Worm (Caenorhabditis elegans) whole organism, L1 larva: ENCODE results near the gene Y37E11AL.12.
A peak's percentile ranks its signal among the peaks of the same experiment; 100 is the strongest.

Experiments
- C04F5.9 ChIP-seq: sonication (generic microtip); optimal IDR thresholded peaks from 2 replicates; lab custom pipeline; 2016; ENCODE audit warnings: missing genetic modification characterization, missing compliant biosample characterization
- C16A3.4 ChIP-seq: fragments of 150-350 bp; optimal IDR thresholded peaks from 2 replicates; lab custom pipeline; 2014; ENCODE audit warnings: missing biosample characterization, missing genetic modification characterization
- F16B12.6 ChIP-seq: fragments of 150-350 bp; optimal IDR thresholded peaks from 2 replicates; lab custom pipeline; 2014; ENCODE audit warnings: missing biosample characterization, missing genetic modification characterization
- aha-1 ChIP-seq: fragments of 150-350 bp; optimal IDR thresholded peaks from 2 replicates; lab custom pipeline; 2014; ENCODE audit warnings: missing biosample characterization, missing genetic modification characterization
- alr-1 ChIP-seq: fragments of 200-800 bp; sonication (Bioruptor generic); optimal IDR thresholded peaks from 2 replicates; lab custom pipeline; 2018; ENCODE audit warnings: borderline replicate concordance, mild to moderate bottlenecking, missing genetic modification characterization, missing compliant biosample characterization
- aly-2 ChIP-seq: fragments of 150-350 bp; optimal IDR thresholded peaks from 2 replicates; lab custom pipeline; 2014; ENCODE audit warnings: missing biosample characterization, missing genetic modification characterization
- blmp-1 ChIP-seq: fragments of 150-350 bp; optimal IDR thresholded peaks from 2 replicates; lab custom pipeline; 2014; ENCODE audit warnings: missing biosample characterization, missing genetic modification characterization
- ceh-63 ChIP-seq: fragments of 200-800 bp; sonication (Bioruptor generic); optimal IDR thresholded peaks from 2 replicates; lab custom pipeline; 2018; ENCODE audit warnings: mild to moderate bottlenecking, missing genetic modification characterization, missing compliant biosample characterization
- ceh-82 ChIP-seq, 3 experiments: fragments of 150-350 bp in 1 of 3; sonication (generic microtip) in 2 of 3; optimal IDR thresholded peaks; 2 replicates each; lab custom pipeline; 2014 to 2017; ENCODE audit warnings: missing biosample characterization in 3 of 3, missing genetic modification characterization in 3 of 3
- ceh-88 ChIP-seq: fragments of 200-800 bp; sonication (Bioruptor generic); IDR thresholded peaks from 2 replicates; pipeline ENCODE4 v1.3.6; 2022; ENCODE audit warnings: missing genetic modification characterization, missing compliant biosample characterization
- ceh-90 ChIP-seq: sonication (generic microtip); optimal IDR thresholded peaks from 2 replicates; lab custom pipeline; 2016; ENCODE audit warnings: missing genetic modification characterization, missing compliant biosample characterization
- dpl-1 ChIP-seq, 3 experiments: fragments of 150-350 bp in 2 of 3; sonication (generic microtip) in 1 of 3; optimal IDR thresholded peaks; 2 replicates each; lab custom pipeline; 2014 to 2017; ENCODE audit warnings: missing biosample characterization in 3 of 3, missing genetic modification characterization in 3 of 3, missing genetic modification reagents in 3 of 3
- egl-27 ChIP-seq, 2 experiments: fragments of 150-350 bp in 1 of 2; sonication (generic microtip); optimal IDR thresholded peaks; 3 replicates each; lab custom pipeline; 2017 to 2018; ENCODE audit warnings: missing biosample characterization in 2 of 2, missing genetic modification characterization in 2 of 2, missing genetic modification reagents in 2 of 2
- elt-2 ChIP-seq: sonication (generic microtip); optimal IDR thresholded peaks from 2 replicates; lab custom pipeline; 2016; ENCODE audit warnings: missing genetic modification characterization, mild to moderate bottlenecking, inconsistent platforms, missing compliant biosample characterization, missing genetic modification reagents
- elt-3 ChIP-seq, 6 experiments: fragments of 150-350 bp in 1 of 6; sonication (generic microtip); optimal IDR thresholded peaks; 2 replicates each; lab custom pipeline; 2017 to 2018; ENCODE audit warnings: missing biosample characterization in 6 of 6, missing genetic modification characterization in 6 of 6, inconsistent platforms in 1 of 6
- fkh-10 ChIP-seq: sonication (generic microtip); optimal IDR thresholded peaks from 2 replicates; lab custom pipeline; 2017; ENCODE audit warnings: missing biosample characterization, missing genetic modification reagents, missing genetic modification characterization
- fkh-4 ChIP-seq: sonication (generic microtip); optimal IDR thresholded peaks from 2 replicates; lab custom pipeline; 2016; ENCODE audit warnings: missing compliant biosample characterization, missing genetic modification characterization, borderline replicate concordance
- fkh-8 ChIP-seq: sonication (generic microtip); optimal IDR thresholded peaks from 2 replicates; lab custom pipeline; 2016; ENCODE audit warnings: mild to moderate bottlenecking, missing genetic modification characterization, missing compliant biosample characterization
- grh-1 ChIP-seq: fragments of 200-800 bp; sonication (Bioruptor generic); IDR thresholded peaks from 2 replicates; pipeline ENCODE4 v1.3.6; 2022; ENCODE audit warnings: missing genetic modification reagents, missing genetic modification characterization, missing compliant biosample characterization
- isw-1 ChIP-seq: fragments of 200-800 bp; sonication (Bioruptor generic); IDR thresholded peaks from 2 replicates; pipeline ENCODE4 v1.3.6; 2022; ENCODE audit warnings: missing genetic modification characterization, missing compliant biosample characterization
- lin-14 ChIP-seq: fragments of 200-800 bp; sonication (Bioruptor generic); optimal IDR thresholded peaks from 2 replicates; lab custom pipeline; 2018; ENCODE audit warnings: mild to moderate bottlenecking, missing genetic modification characterization, moderate library complexity, missing compliant biosample characterization
- lin-15B ChIP-seq: fragments of 150-350 bp; sonication (generic microtip); optimal IDR thresholded peaks from 3 replicates; lab custom pipeline; 2014; ENCODE audit warnings: missing biosample characterization, missing genetic modification characterization
- lin-35 ChIP-seq, 2 experiments: fragments of 150-350 bp; optimal IDR thresholded peaks; 2 replicates each; lab custom pipeline; 2014; ENCODE audit warnings: missing biosample characterization in 2 of 2, missing genetic modification characterization in 2 of 2, missing genetic modification reagents in 2 of 2
- lin-39 ChIP-seq: fragments of 150-350 bp; optimal IDR thresholded peaks from 2 replicates; lab custom pipeline; 2014; ENCODE audit warnings: missing biosample characterization, missing genetic modification reagents, missing genetic modification characterization
- lsy-2 ChIP-seq, 2 experiments: fragments of 150-350 bp; optimal IDR thresholded peaks; 2 replicates each; lab custom pipeline; 2014; ENCODE audit warnings: missing biosample characterization in 2 of 2, missing genetic modification characterization in 2 of 2
- mep-1 ChIP-seq: fragments of 150-350 bp; optimal IDR thresholded peaks from 2 replicates; lab custom pipeline; 2014; ENCODE audit warnings: missing biosample characterization, missing genetic modification characterization
- nhr-12 ChIP-seq: sonication (generic microtip); optimal IDR thresholded peaks from 2 replicates; lab custom pipeline; 2017; ENCODE audit warnings: missing biosample characterization, missing genetic modification characterization
- nhr-237 ChIP-seq: fragments of 150-350 bp; optimal IDR thresholded peaks from 2 replicates; lab custom pipeline; 2014; ENCODE audit warnings: missing biosample characterization, missing genetic modification characterization
- nhr-28 ChIP-seq: fragments of 150-350 bp; optimal IDR thresholded peaks from 2 replicates; lab custom pipeline; 2014; ENCODE audit warnings: missing biosample characterization, missing genetic modification characterization
- nhr-71 ChIP-seq: sonication (generic microtip); optimal IDR thresholded peaks from 2 replicates; lab custom pipeline; 2016; ENCODE audit warnings: mild to moderate bottlenecking, missing genetic modification characterization, moderate library complexity, missing compliant biosample characterization
- nhr-76 ChIP-seq: sonication (generic microtip); optimal IDR thresholded peaks from 2 replicates; lab custom pipeline; 2017; ENCODE audit warnings: missing biosample characterization, missing genetic modification characterization
- nhr-84 ChIP-seq: sonication (generic microtip); optimal IDR thresholded peaks from 2 replicates; lab custom pipeline; 2017; ENCODE audit warnings: missing biosample characterization, missing genetic modification characterization
- nhr-85 ChIP-seq: sonication (generic microtip); peaks from one replicate; lab custom pipeline; 2016; ENCODE audit warnings: missing genetic modification characterization, inconsistent platforms, missing compliant biosample characterization
- nhr-90 ChIP-seq: sonication (generic microtip); optimal IDR thresholded peaks from 2 replicates; lab custom pipeline; 2016; ENCODE audit warnings: mild to moderate bottlenecking, missing genetic modification characterization, missing compliant biosample characterization; ENCODE audit not compliant: poor library complexity
- pax-3 ChIP-seq: fragments of 200-800 bp; sonication (Bioruptor generic); optimal IDR thresholded peaks from 2 replicates; lab custom pipeline; 2018; ENCODE audit warnings: mild to moderate bottlenecking, missing genetic modification characterization, moderate library complexity, missing compliant biosample characterization
- skn-1 ChIP-seq: fragments of 150-350 bp; optimal IDR thresholded peaks from 2 replicates; lab custom pipeline; 2014; ENCODE audit warnings: missing biosample characterization, missing genetic modification characterization
- snpc-4 ChIP-seq: fragments of 150-350 bp; optimal IDR thresholded peaks from 2 replicates; lab custom pipeline; 2014; ENCODE audit warnings: missing biosample characterization, missing genetic modification characterization
- snu-23 ChIP-seq: sonication (generic microtip); optimal IDR thresholded peaks from 2 replicates; lab custom pipeline; 2016; ENCODE audit warnings: missing genetic modification characterization, missing compliant biosample characterization
- sox-4 ChIP-seq: sonication (generic microtip); optimal IDR thresholded peaks from 2 replicates; lab custom pipeline; 2016; ENCODE audit warnings: missing genetic modification characterization, missing compliant biosample characterization
- swsn-7 ChIP-seq: sonication (generic microtip); optimal IDR thresholded peaks from 2 replicates; lab custom pipeline; 2016; ENCODE audit warnings: missing genetic modification characterization, missing compliant biosample characterization
- tbx-2 ChIP-seq: sonication (generic microtip); optimal IDR thresholded peaks from 2 replicates; lab custom pipeline; 2016; ENCODE audit warnings: missing genetic modification characterization, missing compliant biosample characterization
- unc-98 ChIP-seq: fragments of 200-800 bp; sonication (Bioruptor generic); IDR thresholded peaks from 2 replicates; pipeline ENCODE4 v1.3.6; 2022; ENCODE audit warnings: missing genetic modification characterization, missing compliant biosample characterization
- vab-15 ChIP-seq: sonication (generic microtip); optimal IDR thresholded peaks from 2 replicates; lab custom pipeline; 2017; ENCODE audit warnings: missing genotype, mild to moderate bottlenecking, missing genetic modification characterization, missing compliant biosample characterization
- xbp-1 ChIP-seq: sonication (generic microtip); optimal IDR thresholded peaks from 2 replicates; lab custom pipeline; 2016; ENCODE audit warnings: missing genetic modification characterization, missing compliant biosample characterization
- zag-1 ChIP-seq: fragments of 150-350 bp; optimal IDR thresholded peaks from 2 replicates; lab custom pipeline; 2014; ENCODE audit warnings: missing biosample characterization, missing genetic modification characterization
- zip-4 ChIP-seq: fragments of 200-800 bp; sonication (Bioruptor generic); optimal IDR thresholded peaks from 2 replicates; lab custom pipeline; 2018; ENCODE audit warnings: mild to moderate bottlenecking, missing genetic modification characterization, moderate library complexity, missing compliant biosample characterization
- ztf-4 ChIP-seq: fragments of 150-350 bp; optimal IDR thresholded peaks from 2 replicates; lab custom pipeline; 2014; ENCODE audit warnings: missing biosample characterization, missing genetic modification characterization

Y37E11AL.12 gene

ce11 chrIV:3700554-3700953, 1.2 kb downstream of the Y37E11AL.12 start, which contains the start of gene Y37E11AL.9:
Gene Y37E11AL.9, minus strand, starts transcription at chrIV:3700654.
- no peak for TF ChIP-seq nhr-71 (tag; lab: Kevin White, UChicago)
- TF ChIP-seq zip-4 (GFP tag; lab: Kevin White, UChicago) = no peak
- no peak for TF ChIP-seq grh-1 (GFP tag; lab: Robert Waterston, UW)
- no peak for TF ChIP-seq ceh-82 (tag; optimal IDR thresholded peaks at IDR 0.05; lab: Kevin White, UChicago)
- TF ChIP-seq nhr-84 (tag; lab: Kevin White, UChicago) = no peak
- TF ChIP-seq tbx-2 = no peak
- TF ChIP-seq lsy-2 (tag; optimal IDR thresholded peaks at IDR 0.05; lab: Kevin White, UChicago) = no peak
- TF ChIP-seq zag-1 = no peak
- no peak for TF ChIP-seq C04F5.9
- TF ChIP-seq nhr-76 (tag; lab: Kevin White, UChicago) = no peak
- TF ChIP-seq fkh-4 (tag; lab: Kevin White, UChicago) = no peak
- TF ChIP-seq egl-27 (tag; optimal IDR thresholded peaks at IDR 0.05; lab: Kevin White, UChicago) = no peak
- no peak for TF ChIP-seq pax-3

ce11 chrIV:3698201-3698600, 3.6 kb downstream of the Y37E11AL.12 start, which contains the start of gene Y37E11AL.2:
Gene Y37E11AL.2, plus strand, starts transcription at chrIV:3698501.
- no peak for TF ChIP-seq nhr-71 (tag; lab: Kevin White, UChicago)
- TF ChIP-seq zag-1 = no peak
- TF ChIP-seq nhr-76 (tag; lab: Kevin White, UChicago) = no peak
- TF ChIP-seq nhr-85 (tag; lab: Kevin White, UChicago) = no peak
- TF ChIP-seq elt-3 (tag; optimal IDR thresholded peaks at IDR 0.05; lab: Kevin White, UChicago) = no peak
- TF ChIP-seq vab-15 (tag; lab: Kevin White, UChicago) = no peak
- TF ChIP-seq egl-27 (tag; optimal IDR thresholded peaks at IDR 0.05; lab: Kevin White, UChicago) = no peak
- TF ChIP-seq unc-98 = no peak
- no peak for TF ChIP-seq ceh-63
- no peak for TF ChIP-seq grh-1 (GFP tag; lab: Robert Waterston, UW)
- no peak for TF ChIP-seq blmp-1 (tag; lab: Kevin White, UChicago)
- no peak for TF ChIP-seq ztf-4 (tag; lab: Kevin White, UChicago)

- TF ChIP-seq fkh-8 (tag; lab: Kevin White, UChicago) (peak; percentile 5), lin-39 (tag; lab: Kevin White, UChicago) (no peak), fkh-4 (tag; lab: Kevin White, UChicago) (peak; percentile 12), tbx-2 (peak; percentile 58), nhr-237 (no peak), ceh-88 (GFP tag; lab: Robert Waterston, UW) (no peak), lin-35 (GFP tag; optimal IDR thresholded peaks at IDR 0.05; lab: Kevin White, UChicago) (peak; percentile 90 to 96), nhr-71 (tag; lab: Kevin White, UChicago) (no peak), isw-1 (GFP tag; lab: Robert Waterston, UW) (peak; percentile 37; the same call in 1 of the 2 replicates), snu-23 (GFP tag; lab: Kevin White, UChicago) (peak; percentile 77), lin-14 (no peak), nhr-90 (peak; percentile 41), zag-1 (no peak), aha-1 (tag; lab: Kevin White, UChicago) (no peak), skn-1 (tag; lab: Kevin White, UChicago) (peak; percentile 18), F16B12.6 (tag; lab: Kevin White, UChicago) (peak; percentile 52), nhr-12 (no peak), pax-3 (no peak), mep-1 (tag; lab: Kevin White, UChicago) (peak; percentile 68), ceh-90 (tag; lab: Kevin White, UChicago) (no peak), nhr-76 (tag; lab: Kevin White, UChicago) (no peak), elt-3 (tag; optimal IDR thresholded peaks at IDR 0.05; lab: Kevin White, UChicago) (peak in 1 of 6 experiments; percentile 22), sox-4 (tag; lab: Kevin White, UChicago) (no peak), zip-4 (GFP tag; lab: Kevin White, UChicago) (no peak), swsn-7 (tag; lab: Kevin White, UChicago) (peak; percentile 49), dpl-1 (GFP tag; optimal IDR thresholded peaks at IDR 0.05; lab: Kevin White, UChicago) (peak; percentile 85 to 92 (median 91)), xbp-1 (peak; percentile 67), lin-15B (peak; percentile 64), snpc-4 (tag; lab: Kevin White, UChicago) (no peak), nhr-85 (tag; lab: Kevin White, UChicago) (peak; percentile 43), aly-2 (tag; lab: Kevin White, UChicago) (no peak), alr-1 (tag; lab: Kevin White, UChicago) (no peak), C16A3.4 (tag; lab: Kevin White, UChicago) (peak; percentile 77), nhr-28 (tag; lab: Kevin White, UChicago) (no peak), elt-2 (no peak), ztf-4 (tag; lab: Kevin White, UChicago) (no peak), fkh-10 (GFP tag; lab: Kevin White, UChicago) (no peak), ceh-82 (tag; optimal IDR thresholded peaks at IDR 0.05; lab: Kevin White, UChicago) (peak; percentile 0 to 69 (median 60))
Observed at ce11 chrIV:3694638-3695037, 7.2 kb downstream of the Y37E11AL.12 start, which contains the start of the genes taf-6.2 and Y37E11AL.3. Gene taf-6.2, minus strand, starts transcription at chrIV:3694733. Gene Y37E11AL.3, plus strand, starts transcription at chrIV:3694935.
